Fruit fly (Drosophila melanogaster) whole organism, embryonic: ENCODE data around the gene Psf2.

Experiments
- Antp ChIP-seq: fragments of 200-800 bp; sonication (Bioruptor generic); optimal IDR thresholded peaks from 3 replicates; lab custom pipeline; 2016; ENCODE audit warnings: missing biosample characterization, missing genetic modification characterization
- Bdp1 ChIP-seq: fragments of 200-800 bp; sonication (Bioruptor generic); optimal IDR thresholded peaks from 3 replicates; lab custom pipeline; 2016; ENCODE audit warnings: missing biosample characterization, missing genetic modification characterization
- CG10543 ChIP-seq: fragments of 200-800 bp; sonication (Bioruptor generic); optimal IDR thresholded peaks from 3 replicates; lab custom pipeline; 2017; ENCODE audit warnings: missing biosample characterization, mild to moderate bottlenecking, missing genetic modification characterization, moderate library complexity
- CG11504 ChIP-seq: fragments of 200-800 bp; sonication (Bioruptor generic); optimal IDR thresholded peaks from 3 replicates; lab custom pipeline; 2019; ENCODE audit warnings: missing biosample characterization, mild to moderate bottlenecking, missing genetic modification characterization, moderate library complexity
- CG11723 ChIP-seq: fragments of 200-800 bp; sonication (Bioruptor generic); optimal IDR thresholded peaks from 2 replicates; lab custom pipeline; 2017; ENCODE audit warnings: missing biosample characterization, mild to moderate bottlenecking, missing genetic modification characterization
- CG12744 ChIP-seq: fragments of 200-800 bp; sonication (Bioruptor generic); optimal IDR thresholded peaks from 2 replicates; lab custom pipeline; 2016; ENCODE audit warnings: missing biosample characterization, missing genetic modification characterization
- CG13296 ChIP-seq: fragments of 200-800 bp; sonication (Bioruptor generic); optimal IDR thresholded peaks from 3 replicates; lab custom pipeline; 2018; ENCODE audit warnings: missing biosample characterization, mild to moderate bottlenecking, missing genetic modification characterization
- CG13424 ChIP-seq: fragments of 200-800 bp; sonication (Bioruptor generic); optimal IDR thresholded peaks from 2 replicates; lab custom pipeline; 2019; ENCODE audit warnings: missing biosample characterization, mild to moderate bottlenecking, missing genetic modification characterization, moderate library complexity
- CG14014 ChIP-seq: fragments of 200-800 bp; sonication (Bioruptor generic); IDR thresholded peaks from 2 replicates; pipeline ENCODE4 v1.3.6; 2022; ENCODE audit warnings: missing biosample characterization, missing genetic modification characterization
- CG17612 ChIP-seq: fragments of 200-800 bp; sonication (Bioruptor generic); IDR thresholded peaks from 2 replicates; pipeline ENCODE4 v1.3.6; 2022; ENCODE audit warnings: missing biosample characterization, missing genetic modification characterization
- CG17802 ChIP-seq: fragments of 200-800 bp; sonication (Bioruptor generic); optimal IDR thresholded peaks from 2 replicates; lab custom pipeline; 2018; ENCODE audit warnings: missing biosample characterization, mild to moderate bottlenecking, missing genetic modification characterization, moderate library complexity
- CG2129 ChIP-seq: fragments of 200-800 bp; sonication (Bioruptor generic); IDR thresholded peaks from 2 replicates; pipeline ENCODE4 v1.3.6; 2022; ENCODE audit warnings: missing biosample characterization, missing genetic modification characterization; ENCODE audit not compliant: partially characterized antibody
- CG31441 ChIP-seq: fragments of 200-800 bp; sonication (Bioruptor generic); IDR thresholded peaks from 2 replicates; pipeline ENCODE4 v1.3.6; 2022; ENCODE audit warnings: missing biosample characterization, missing genetic modification characterization
- CG3847 ChIP-seq: fragments of 200-800 bp; sonication (Bioruptor generic); IDR thresholded peaks from 2 replicates; pipeline ENCODE4 v1.3.6; 2022; ENCODE audit warnings: missing biosample characterization, missing genetic modification characterization
- CG5245 ChIP-seq: fragments of 200-800 bp; sonication (Bioruptor generic); optimal IDR thresholded peaks from 3 replicates; lab custom pipeline; 2016; ENCODE audit warnings: missing biosample characterization, missing genetic modification characterization
- CG7963 ChIP-seq: fragments of 200-800 bp; sonication (Bioruptor generic); IDR thresholded peaks from 3 replicates; pipeline ENCODE4 v1.3.6; 2022; ENCODE audit warnings: missing biosample characterization, missing genetic modification characterization; ENCODE audit not compliant: partially characterized antibody
- CG8290 ChIP-seq, 3 experiments: fragments of 200-800 bp; sonication (Bioruptor generic); optimal IDR thresholded peaks; 2 replicates each; lab custom pipeline; 2016 to 2019; ENCODE audit warnings: missing biosample characterization in 3 of 3, missing genetic modification characterization in 3 of 3, mild to moderate bottlenecking in 2 of 3, moderate library complexity in 1 of 3
- CG9876 ChIP-seq: fragments of 200-800 bp; sonication (Bioruptor generic); optimal IDR thresholded peaks from 2 replicates; lab custom pipeline; 2016; ENCODE audit warnings: missing biosample characterization, missing genetic modification characterization
- D19A ChIP-seq: fragments of 200-800 bp; optimal IDR thresholded peaks from 3 replicates; lab custom pipeline; 2019; ENCODE audit warnings: missing biosample characterization, mild to moderate bottlenecking, missing genetic modification characterization, moderate library complexity
- Dad ChIP-seq: fragments of 200-800 bp; sonication (Bioruptor generic); optimal IDR thresholded peaks from 3 replicates; lab custom pipeline; 2016; ENCODE audit warnings: missing biosample characterization, missing genetic modification characterization
- Doc3 ChIP-seq: fragments of 200-800 bp; sonication (Bioruptor generic); IDR thresholded peaks from 3 replicates; pipeline ENCODE4 v1.3.6; 2022; ENCODE audit warnings: missing biosample characterization, missing genetic modification characterization; ENCODE audit not compliant: partially characterized antibody
- Dref ChIP-seq: fragments of 200-800 bp; sonication (Bioruptor generic); IDR thresholded peaks from 2 replicates; pipeline ENCODE4 v1.3.6; 2022; ENCODE audit warnings: missing biosample characterization, missing genetic modification characterization
- GATAe ChIP-seq: fragments of 200-800 bp; sonication (Bioruptor generic); conservative IDR thresholded peaks from 2 replicates; pipeline ENCODE4 v1.3.6; 2022; ENCODE audit warnings: missing biosample characterization, missing genetic modification characterization
- Hr3 ChIP-seq: fragments of 200-800 bp; sonication (Bioruptor generic); optimal IDR thresholded peaks from 3 replicates; lab custom pipeline; 2016; ENCODE audit warnings: missing biosample characterization, missing genetic modification characterization
- Hr51 ChIP-seq, 2 experiments: fragments of 200-800 bp; sonication (Bioruptor generic); optimal IDR thresholded peaks; 2 replicates in 1 of 2; 3 replicates in 1 of 2; lab custom pipeline; 2016 to 2018; ENCODE audit warnings: missing biosample characterization in 2 of 2, missing genetic modification characterization in 2 of 2, mild to moderate bottlenecking in 1 of 2, moderate library complexity in 1 of 2
- MBD-R2 ChIP-seq: fragments of 200-800 bp; sonication (Bioruptor generic); IDR thresholded peaks from 2 replicates; pipeline ENCODE4 v1.3.6; 2022; ENCODE audit warnings: missing biosample characterization, missing genetic modification characterization
- Meics ChIP-seq: fragments of 200-800 bp; sonication (Bioruptor generic); optimal IDR thresholded peaks from 2 replicates; lab custom pipeline; 2017; ENCODE audit warnings: missing biosample characterization, mild to moderate bottlenecking, missing genetic modification characterization
- Myb ChIP-seq: fragments of 200-800 bp; sonication (Bioruptor generic); optimal IDR thresholded peaks from 2 replicates; lab custom pipeline; 2016; ENCODE audit warnings: missing biosample characterization, missing genetic modification characterization
- Opbp ChIP-seq: fragments of 200-800 bp; sonication (Bioruptor generic); IDR thresholded peaks from 3 replicates; pipeline ENCODE4 v1.3.6; 2022; ENCODE audit warnings: missing biosample characterization, missing genetic modification characterization; ENCODE audit not compliant: partially characterized antibody
- Pdp1 ChIP-seq, 2 experiments: fragments of 200-800 bp; sonication (Bioruptor generic); optimal IDR thresholded peaks; 3 replicates each; lab custom pipeline; 2016; ENCODE audit warnings: missing biosample characterization in 2 of 2, missing genetic modification characterization in 2 of 2, mild to moderate bottlenecking in 1 of 2, moderate library complexity in 1 of 2
- Sry-β ChIP-seq: fragments of 200-800 bp; sonication (Bioruptor generic); optimal IDR thresholded peaks from 2 replicates; lab custom pipeline; 2018; ENCODE audit warnings: missing biosample characterization, mild to moderate bottlenecking, missing genetic modification characterization, moderate library complexity
- cad ChIP-seq: fragments of >200 bp; optimal IDR thresholded peaks from 2 replicates; lab custom pipeline; 2017; ENCODE audit warnings: missing biosample characterization, missing genetic modification characterization
- dysf ChIP-seq: fragments of 200-800 bp; sonication (Bioruptor generic); IDR thresholded peaks from 3 replicates; pipeline ENCODE4 v1.3.6; 2022; ENCODE audit warnings: missing biosample characterization, missing genetic modification characterization
- gem ChIP-seq: fragments of 200-800 bp; sonication (Bioruptor generic); optimal IDR thresholded peaks from 2 replicates; lab custom pipeline; 2019; ENCODE audit warnings: missing biosample characterization, mild to moderate bottlenecking, missing genetic modification characterization, moderate library complexity
- hbn ChIP-seq: fragments of 200-800 bp; sonication (Bioruptor generic); IDR thresholded peaks from 2 replicates; pipeline ENCODE4 v1.3.6; 2022; ENCODE audit warnings: missing biosample characterization, missing genetic modification characterization; ENCODE audit not compliant: partially characterized antibody
- hkb ChIP-seq, 2 experiments: fragments of 200-800 bp in 1 of 2; fragments of >200 bp in 1 of 2; sonication (Bioruptor generic) in 1 of 2; IDR thresholded peaks in 1 of 2; optimal IDR thresholded peaks in 1 of 2; 2 replicates each; pipeline versions ENCODE4 v1.3.6 to Lab custom; 2017 to 2022; ENCODE audit warnings: missing biosample characterization in 1 of 2, missing genetic modification characterization in 1 of 2
- insv ChIP-seq, 2 experiments: fragments of 200-800 bp; sonication (Bioruptor generic); optimal IDR thresholded peaks; 3 replicates each; lab custom pipeline; 2016 to 2018; ENCODE audit warnings: missing biosample characterization in 2 of 2, missing genetic modification characterization in 2 of 2
- inv ChIP-seq: fragments of 200-800 bp; sonication (Bioruptor generic); IDR thresholded peaks from 2 replicates; pipeline ENCODE4 v1.3.6; 2022; ENCODE audit warnings: missing biosample characterization, missing genetic modification characterization; ENCODE audit not compliant: partially characterized antibody
- jigr1 ChIP-seq: fragments of 200-800 bp; sonication (Bioruptor generic); IDR thresholded peaks from 3 replicates; pipeline ENCODE4 v1.3.6; 2022; ENCODE audit warnings: missing biosample characterization, missing genetic modification characterization
- jing ChIP-seq: fragments of 200-800 bp; sonication (Bioruptor generic); optimal IDR thresholded peaks from 2 replicates; lab custom pipeline; 2018; ENCODE audit warnings: missing biosample characterization, mild to moderate bottlenecking, missing genetic modification characterization
- kah ChIP-seq: fragments of 200-800 bp; sonication (Bioruptor generic); optimal IDR thresholded peaks from 2 replicates; lab custom pipeline; 2018; ENCODE audit warnings: missing biosample characterization, mild to moderate bottlenecking, missing genetic modification characterization
- lmd ChIP-seq: fragments of 200-800 bp; sonication (Bioruptor generic); IDR thresholded peaks from 2 replicates; pipeline ENCODE4 v1.3.6; 2022; ENCODE audit warnings: missing biosample characterization, missing genetic modification characterization
- nmo ChIP-seq: fragments of 200-800 bp; sonication (Bioruptor generic); optimal IDR thresholded peaks from 2 replicates; lab custom pipeline; 2018; ENCODE audit warnings: missing biosample characterization, mild to moderate bottlenecking, missing genetic modification characterization, moderate library complexity
- phol ChIP-seq: fragments of 200-800 bp; sonication (Bioruptor generic); optimal IDR thresholded peaks from 3 replicates; lab custom pipeline; 2018; ENCODE audit warnings: missing biosample characterization, mild to moderate bottlenecking, missing genetic modification characterization, moderate library complexity
- sens-2 ChIP-seq: fragments of 200-800 bp; sonication (Bioruptor generic); IDR thresholded peaks from 2 replicates; pipeline ENCODE4 v1.3.6; 2022; ENCODE audit warnings: missing biosample characterization, missing genetic modification characterization
- stwl ChIP-seq: fragments of 200-800 bp; sonication (Bioruptor generic); optimal IDR thresholded peaks from 3 replicates; lab custom pipeline; 2018; ENCODE audit warnings: missing biosample characterization, mild to moderate bottlenecking, missing genetic modification characterization, moderate library complexity
- trem ChIP-seq: fragments of 200-800 bp; optimal IDR thresholded peaks from 3 replicates; lab custom pipeline; 2019; ENCODE audit warnings: missing biosample characterization, mild to moderate bottlenecking, missing genetic modification characterization, moderate library complexity
- unc-4 ChIP-seq: fragments of 200-800 bp; sonication (Bioruptor generic); IDR thresholded peaks from 2 replicates; pipeline ENCODE4 v1.3.6; 2022; ENCODE audit warnings: missing biosample characterization, missing genetic modification characterization; ENCODE audit not compliant: partially characterized antibody

The Psf2 gene

DNA sequence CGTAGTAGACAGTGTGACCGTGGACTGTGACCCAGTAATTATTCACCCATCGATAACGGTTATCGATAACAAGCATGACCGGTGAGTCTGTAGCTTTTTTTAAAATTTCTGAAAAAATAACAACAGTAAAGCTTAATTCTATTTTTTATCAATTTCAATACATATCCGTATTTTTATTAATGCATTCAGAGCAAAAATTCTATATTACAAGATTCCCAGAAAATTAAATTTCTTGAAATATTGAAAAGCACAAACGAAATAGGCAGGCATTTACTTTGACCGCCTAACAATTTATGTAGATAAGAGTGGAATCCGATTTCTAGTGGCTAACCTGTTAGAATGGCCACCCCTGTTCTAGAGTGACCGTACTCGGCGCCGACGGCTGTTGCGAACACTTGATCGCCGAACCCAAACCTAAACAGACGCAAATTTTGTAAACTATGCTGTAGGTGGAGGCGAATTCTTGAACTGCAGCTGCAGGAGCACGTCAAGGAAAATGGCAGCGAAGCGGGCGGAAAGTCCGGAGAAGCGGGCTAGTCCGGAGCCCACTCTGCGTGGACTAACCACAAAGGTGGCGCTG, 6.8 kb upstream of the Psf2 start, which contains the start of gene CG3652:
CG3652 (minus strand) TSS at position 35 of the 580 bp plus-strand sequence.
- peak; percentile 64 for TF ChIP-seq phol (tag; lab: Kevin White, UChicago)
- TF ChIP-seq CG17612 (GFP tag; lab: Robert Waterston, UW), result no peak
- TF ChIP-seq Hr3, result peak; percentile 30
- peak; percentile 38; the same call in 1 of the 2 replicates for TF ChIP-seq inv (GFP tag; lab: Robert Waterston, UW)
- no peak for TF ChIP-seq hbn
- no peak for TF ChIP-seq gem (tag; lab: Kevin White, UChicago)
- no peak for TF ChIP-seq CG13296
- TF ChIP-seq trem, result peak; percentile 61
- peak in 1 of 2 experiments; percentile 25 for TF ChIP-seq Pdp1 (GFP tag; optimal IDR thresholded peaks at IDR 0.05; lab: Kevin White, UChicago)
- peak; percentile 38 for TF ChIP-seq stwl (tag; lab: Kevin White, UChicago)
- TF ChIP-seq Doc3 (GFP tag; lab: Robert Waterston, UW), result 0 out of 3 replicates have a peak, but pooled peaks have one; percentile 21
- TF ChIP-seq Sry-β (GFP tag; lab: Kevin White, UChicago), result peak; percentile 82
- peak; percentile 46; the same call in 1 of the 2 replicates for TF ChIP-seq unc-4 (GFP tag; lab: Robert Waterston, UW)
- TF ChIP-seq Opbp (GFP tag; lab: Robert Waterston, UW), result 0 out of 3 replicates have a peak, but pooled peaks have one; percentile 14
- TF ChIP-seq Dref (GFP tag; lab: Robert Waterston, UW), result peak; percentile 75
- no peak for TF ChIP-seq CG31441 (GFP tag; lab: Robert Waterston, UW)
- TF ChIP-seq GATAe (GFP tag; lab: Robert Waterston, UW), result no peak
- no peak for TF ChIP-seq CG12744 (GFP tag; lab: Kevin White, UChicago)
- TF ChIP-seq CG2129 (GFP tag; lab: Robert Waterston, UW), result 0 out of 2 replicates have a peak, but pooled peaks have one; percentile 12
- no peak for TF ChIP-seq CG7963 (GFP tag; lab: Robert Waterston, UW)
- peak; percentile 28 for TF ChIP-seq CG13424 (tag; lab: Kevin White, UChicago)
- peak; percentile 68 for TF ChIP-seq Myb (GFP tag; lab: Kevin White, UChicago)
- no peak for TF ChIP-seq D19A (tag; lab: Kevin White, UChicago)
- peak; percentile 9 for TF ChIP-seq Dad
- TF ChIP-seq CG14014 (GFP tag; lab: Robert Waterston, UW), result no peak
- TF ChIP-seq Bdp1 (GFP tag; lab: Kevin White, UChicago), result no peak
- no peak for TF ChIP-seq cad (GFP tag; lab: Kevin White, UChicago)
- no peak for TF ChIP-seq CG3847 (GFP tag; lab: Robert Waterston, UW)
- no peak for TF ChIP-seq CG11504 (tag; lab: Kevin White, UChicago)
- no peak for TF ChIP-seq insv (GFP tag; optimal IDR thresholded peaks at IDR 0.05; lab: Kevin White, UChicago)
- TF ChIP-seq CG11723 (GFP tag; lab: Kevin White, UChicago), result no peak
- TF ChIP-seq jigr1 (GFP tag; lab: Robert Waterston, UW), result no peak
- no peak for TF ChIP-seq CG8290 (GFP tag; optimal IDR thresholded peaks at IDR 0.05; lab: Kevin White, UChicago)
- no peak for TF ChIP-seq CG8290 (tag; optimal IDR thresholded peaks at IDR 0.05; lab: Kevin White, UChicago)
- TF ChIP-seq kah (GFP tag; lab: Kevin White, UChicago), result no peak
- peak; percentile 5 for TF ChIP-seq Meics (GFP tag; lab: Kevin White, UChicago)
- no peak for TF ChIP-seq CG10543 (GFP tag; lab: Kevin White, UChicago)
- TF ChIP-seq Antp (GFP tag; lab: Kevin White, UChicago), result no peak
- TF ChIP-seq CG9876 (GFP tag; lab: Kevin White, UChicago), result no peak
- TF ChIP-seq lmd, result 0 out of 2 replicates have a peak, but pooled peaks have one; percentile 20
- TF ChIP-seq hkb (optimal IDR thresholded peaks at IDR 0.05; lab: Kevin White, UChicago), result peak; percentile 20
- TF ChIP-seq hkb (GFP tag; IDR thresholded peaks at IDR 0.05; lab: Robert Waterston, UW), result no peak
- no peak for TF ChIP-seq jing (GFP tag; lab: Kevin White, UChicago)
- no peak for TF ChIP-seq dysf (GFP tag; lab: Robert Waterston, UW)
- no peak for TF ChIP-seq sens-2 (GFP tag; lab: Robert Waterston, UW)
- no peak for TF ChIP-seq CG17802
- peak; percentile 61 for TF ChIP-seq nmo (GFP tag; lab: Kevin White, UChicago)
- peak; percentile 55 for TF ChIP-seq MBD-R2 (GFP tag; lab: Robert Waterston, UW)
- TF ChIP-seq CG5245 (GFP tag; lab: Kevin White, UChicago), result peak; percentile 0
- no peak for TF ChIP-seq Hr51 (GFP tag; optimal IDR thresholded peaks at IDR 0.05; lab: Kevin White, UChicago)
